Fruit fly (Drosophila melanogaster): ENCODE measurements around the gene CG32204.

CG32204 gene

dm6 chr3L:18945938-18946337 lies at the start of gene CG32204:
TSS of gene CG32204 (minus strand) at chr3L:18946038.
- TF ChIP-seq CG4318 (GFP tag; optimal IDR thresholded peaks at IDR 0.05) (no peak), CG34406 (GFP tag; optimal IDR thresholded peaks at IDR 0.05) (no peak), CG16779 (tag; optimal IDR thresholded peaks at IDR 0.05) (no peak), CG7368 (GFP tag; optimal IDR thresholded peaks at IDR 0.05) (no peak), fkh (GFP tag; optimal IDR thresholded peaks at IDR 0.05) (no peak), salr (GFP tag; optimal IDR thresholded peaks at IDR 0.05) (no peak), Ets21C (GFP tag; optimal IDR thresholded peaks at IDR 0.05) (no peak), vri (GFP tag; optimal IDR thresholded peaks at IDR 0.05) (no peak), Smox (GFP tag; optimal IDR thresholded peaks at IDR 0.05) (no peak), CG11762 (GFP tag; optimal IDR thresholded peaks at IDR 0.05; ENCODE audit: insufficient read depth) (no peak), CG3032 (tag; optimal IDR thresholded peaks at IDR 0.05) (no peak), Blimp-1 (GFP tag; optimal IDR thresholded peaks at IDR 0.05) (no peak), CG6792 (GFP tag; optimal IDR thresholded peaks at IDR 0.05) (no peak)

- TF ChIP-seq CG7368 (GFP tag; optimal IDR thresholded peaks at IDR 0.05), result no peak
- no peak for TF ChIP-seq fkh (GFP tag; optimal IDR thresholded peaks at IDR 0.05)
- peak; percentile 45; the same call in 1 of the 3 replicates for TF ChIP-seq CG6163 (GFP tag; IDR thresholded peaks at IDR 0.05)
- no peak for TF ChIP-seq CG8119 (GFP tag; IDR thresholded peaks at IDR 0.05)
- peak; percentile 62 for TF ChIP-seq CG1621 (tag; optimal IDR thresholded peaks at IDR 0.05)
- peak; percentile 66 for TF ChIP-seq Sox14 (GFP tag; optimal IDR thresholded peaks at IDR 0.05)
- peak; percentile 20 for TF ChIP-seq dsx (GFP tag; optimal IDR thresholded peaks at IDR 0.05; ENCODE audit: poor library complexity, severe bottlenecking)
- TF ChIP-seq CG32006 (GFP tag; optimal IDR thresholded peaks at IDR 0.05), result no peak
- TF ChIP-seq CG16779 (tag; optimal IDR thresholded peaks at IDR 0.05), result no peak
- peak; percentile 16 for TF ChIP-seq Eip93F (GFP tag; optimal IDR thresholded peaks at IDR 0.05)
- no peak for TF ChIP-seq CG10631 (GFP tag; optimal IDR thresholded peaks at IDR 0.05)
These were observed 49.8 kb upstream of the CG32204 start for dm6 chr3L:18995667-18996029.

- TF ChIP-seq Eip78C (GFP tag) (peak; percentile 29), Hr39 (GFP tag; optimal IDR thresholded peaks at IDR 0.05) (no peak), dac (GFP tag; optimal IDR thresholded peaks at IDR 0.05) (no peak), CG8632 (GFP tag; optimal IDR thresholded peaks at IDR 0.05) (no peak), pdm3 (GFP tag; optimal IDR thresholded peaks at IDR 0.05) (no peak)
These were observed 48.7 kb upstream of the CG32204 start for dm6 chr3L:18994505-18994969.

- TF ChIP-seq CG9139 (GFP tag; optimal IDR thresholded peaks at IDR 0.05) (no peak), Hr4 (GFP tag; optimal IDR thresholded peaks at IDR 0.05) (no peak), fkh (GFP tag; optimal IDR thresholded peaks at IDR 0.05) (no peak), Met (GFP tag; optimal IDR thresholded peaks at IDR 0.05) (no peak), CG8319 (GFP tag; optimal IDR thresholded peaks at IDR 0.05) (no peak), spab (GFP tag; optimal IDR thresholded peaks at IDR 0.05) (no peak), Ets21C (GFP tag; optimal IDR thresholded peaks at IDR 0.05) (no peak), achi (GFP tag; optimal IDR thresholded peaks at IDR 0.05) (no peak), dsx (GFP tag; optimal IDR thresholded peaks at IDR 0.05; ENCODE audit: poor library complexity, severe bottlenecking) (no peak), Gug (GFP tag; IDR thresholded peaks at IDR 0.05) (no peak), CG31627 (GFP tag; optimal IDR thresholded peaks at IDR 0.05) (no peak), CG8632 (GFP tag; optimal IDR thresholded peaks at IDR 0.05) (no peak), fd85E (GFP tag; optimal IDR thresholded peaks at IDR 0.05) (no peak), CG11902 (GFP tag; optimal IDR thresholded peaks at IDR 0.05) (no peak), CG6854 (GFP tag; optimal IDR thresholded peaks at IDR 0.05) (no peak), cyc (GFP tag; optimal IDR thresholded peaks at IDR 0.05) (no peak)
These were observed 47.9 kb upstream of the CG32204 start for dm6 chr3L:18993578-18994255.
